Worm (Caenorhabditis elegans) whole organism, young adult: Measurements from ENCODE around the gene sri-54.
"Not testable (repeated sequence)": the region's sequence is repeated elsewhere in the genome, so short reads cannot be mapped to it uniquely, and the experiment has no call there.

Source experiments
- C06A6.2 ChIP-seq: fragments of 200-800 bp; sonication (Bioruptor generic); conservative IDR thresholded peaks from 2 replicates; pipeline ENCODE4 v1.3.6; 2022; ENCODE audit warnings: missing genetic modification characterization, missing compliant biosample characterization
- F37B4.10 ChIP-seq: fragments of 200-800 bp; sonication (Bioruptor generic); IDR thresholded peaks from 2 replicates; pipeline ENCODE4 v1.3.6; 2022; ENCODE audit warnings: missing genetic modification characterization, missing compliant biosample characterization
- F49E8.2 ChIP-seq: sonication (generic microtip); optimal IDR thresholded peaks from 3 replicates; lab custom pipeline; 2017; ENCODE audit warnings: missing genetic modification characterization, mild to moderate bottlenecking, missing compliant biosample characterization, antibody characterized with exemption, moderate library complexity; ENCODE audit not compliant: insufficient read depth
- K11D2.4 ChIP-seq: fragments of 200-800 bp; sonication (Bioruptor generic); IDR thresholded peaks from 2 replicates; pipeline ENCODE4 v1.3.6; 2022; ENCODE audit warnings: missing genetic modification reagents, missing genetic modification characterization, missing compliant biosample characterization
- Y56A3A.18 ChIP-seq: fragments of 200-800 bp; sonication (Bioruptor generic); IDR thresholded peaks from 2 replicates; pipeline ENCODE4 v1.3.6; 2022; ENCODE audit warnings: missing genetic modification reagents, missing genetic modification characterization, missing compliant biosample characterization
- Y67H2A.10 ChIP-seq: fragments of 200-800 bp; sonication (Bioruptor generic); conservative IDR thresholded peaks from 2 replicates; pipeline ENCODE4 v1.3.6; 2022; ENCODE audit warnings: missing genetic modification reagents, missing genetic modification characterization, missing compliant biosample characterization
- Y79H2A.3 ChIP-seq: fragments of 200-800 bp; sonication (Bioruptor generic); conservative IDR thresholded peaks from 2 replicates; pipeline ENCODE4 v1.3.6; 2022; ENCODE audit warnings: missing genetic modification reagents, missing genetic modification characterization, missing compliant biosample characterization
- aptf-2 ChIP-seq: fragments of 200-800 bp; sonication (Bioruptor generic); conservative IDR thresholded peaks from 2 replicates; pipeline ENCODE4 v1.3.6; 2022; ENCODE audit warnings: missing genetic modification reagents, missing genetic modification characterization, missing compliant biosample characterization
- athp-1 ChIP-seq: sonication (generic microtip); optimal IDR thresholded peaks from 2 replicates; lab custom pipeline; 2017; ENCODE audit warnings: mild to moderate bottlenecking, missing genetic modification characterization, missing compliant biosample characterization
- ccch-3 ChIP-seq: fragments of 200-800 bp; sonication (Bioruptor generic); optimal IDR thresholded peaks from 2 replicates; lab custom pipeline; 2018; ENCODE audit warnings: mild to moderate bottlenecking, missing genetic modification characterization, missing compliant biosample characterization
- ceh-100 ChIP-seq: fragments of 200-800 bp; sonication (Bioruptor generic); IDR thresholded peaks from 2 replicates; pipeline ENCODE4 v1.3.6; 2022; ENCODE audit warnings: missing genetic modification reagents, missing genetic modification characterization, missing compliant biosample characterization
- ceh-79 ChIP-seq: sonication (generic microtip); optimal IDR thresholded peaks from 2 replicates; lab custom pipeline; 2017; ENCODE audit warnings: mild to moderate bottlenecking, missing genetic modification characterization, missing compliant biosample characterization
- ceh-91 ChIP-seq: fragments of 200-800 bp; sonication (Bioruptor generic); IDR thresholded peaks from 2 replicates; pipeline ENCODE4 v1.3.6; 2022; ENCODE audit warnings: missing genetic modification reagents, missing genetic modification characterization, missing compliant biosample characterization
- egrh-3 ChIP-seq: fragments of 200-800 bp; sonication (Bioruptor generic); IDR thresholded peaks from 2 replicates; pipeline ENCODE4 v1.3.6; 2022; ENCODE audit warnings: missing genetic modification reagents, missing genetic modification characterization, missing compliant biosample characterization
- hsf-1 ChIP-seq: fragments of 200-800 bp; sonication (Bioruptor generic); IDR thresholded peaks from 2 replicates; pipeline ENCODE4 v1.3.6; 2022; ENCODE audit warnings: missing genetic modification reagents, missing genetic modification characterization, missing compliant biosample characterization
- lir-1 ChIP-seq: fragments of 200-800 bp; sonication (Bioruptor generic); conservative IDR thresholded peaks from 2 replicates; pipeline ENCODE4 v1.3.6; 2022; ENCODE audit warnings: missing genetic modification reagents, missing genetic modification characterization, missing compliant biosample characterization
- madf-10 ChIP-seq: sonication (generic microtip); optimal IDR thresholded peaks from 2 replicates; lab custom pipeline; 2016; ENCODE audit warnings: mild to moderate bottlenecking, missing genetic modification characterization, missing compliant biosample characterization
- madf-6 ChIP-seq: fragments of 200-800 bp; sonication (Bioruptor generic); IDR thresholded peaks from 2 replicates; pipeline ENCODE4 v1.3.6; 2022; ENCODE audit warnings: missing genetic modification reagents, missing genetic modification characterization, missing compliant biosample characterization
- nfyb-1 ChIP-seq: fragments of 200-800 bp; sonication (Bioruptor generic); IDR thresholded peaks from 2 replicates; pipeline ENCODE4 v1.3.6; 2022; ENCODE audit warnings: missing genetic modification reagents, missing genetic modification characterization, missing compliant biosample characterization
- nhr-80 ChIP-seq: sonication (generic microtip); optimal IDR thresholded peaks from 2 replicates; lab custom pipeline; 2016; ENCODE audit warnings: missing genetic modification characterization, missing compliant biosample characterization
- rec-8 ChIP-seq, 2 experiments: sonication (generic microtip); optimal IDR thresholded peaks; 2 replicates each; lab custom pipeline; 2016; ENCODE audit warnings: mild to moderate bottlenecking in 2 of 2, missing genetic modification characterization in 2 of 2, missing genetic modification reagents in 2 of 2, missing genotype in 2 of 2, missing biosample characterization in 1 of 2, missing compliant biosample characterization in 1 of 2, moderate library complexity in 1 of 2
- repo-1 ChIP-seq: sonication (generic microtip); optimal IDR thresholded peaks from 2 replicates; lab custom pipeline; 2017; ENCODE audit warnings: mild to moderate bottlenecking, missing genetic modification characterization, missing compliant biosample characterization
- rpc-1 ChIP-seq, 2 experiments: fragments of 150-350 bp in 1 of 2; sonication (generic microtip) in 1 of 2; optimal IDR thresholded peaks; 2 replicates each; lab custom pipeline; 2014 to 2018; ENCODE audit warnings: missing biosample characterization in 1 of 2, missing genetic modification characterization in 1 of 2, missing genetic modification reagents in 1 of 2, missing genotype in 1 of 2
- tlf-1 ChIP-seq: fragments of 200-800 bp; sonication (Bioruptor generic); optimal IDR thresholded peaks from 2 replicates; lab custom pipeline; 2018; ENCODE audit warnings: mild to moderate bottlenecking, missing genetic modification characterization, missing compliant biosample characterization
- unc-130 ChIP-seq: sonication (generic microtip); optimal IDR thresholded peaks from 2 replicates; lab custom pipeline; 2016; ENCODE audit warnings: missing genetic modification reagents, missing genetic modification characterization, missing compliant biosample characterization
- zfh-2 ChIP-seq: fragments of 200-800 bp; sonication (Bioruptor generic); conservative IDR thresholded peaks from 2 replicates; pipeline ENCODE4 v1.3.6; 2022; ENCODE audit warnings: missing genetic modification reagents, missing genetic modification characterization, missing compliant biosample characterization

The sri-54 gene

DNA sequence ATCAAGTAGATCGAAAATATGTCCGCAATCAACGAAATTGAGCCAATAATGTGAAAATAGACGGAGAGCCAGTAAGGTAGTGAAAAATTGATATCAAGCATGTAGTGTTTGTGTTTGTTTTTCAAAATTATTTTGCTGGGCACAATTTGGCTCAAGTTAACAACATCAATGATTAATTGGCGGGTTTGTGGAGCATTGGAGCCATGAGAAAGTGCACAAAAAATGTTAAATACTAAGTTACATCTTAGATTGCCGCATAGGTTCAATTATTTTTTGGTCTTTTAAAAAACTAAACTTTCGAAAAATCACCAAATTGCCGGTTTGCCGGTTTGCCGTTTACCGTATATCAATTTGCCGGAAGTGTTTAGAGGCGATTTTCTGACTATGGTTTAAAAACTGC lies at the start of gene sri-54:
sri-54 (minus strand) TSS at position 101 of the 400 bp plus-strand sequence.
- TF ChIP-seq egrh-3 (GFP tag; lab: Robert Waterston, UW) (no peak), ccch-3 (GFP tag; lab: Kevin White, UChicago) (no peak)

DNA sequence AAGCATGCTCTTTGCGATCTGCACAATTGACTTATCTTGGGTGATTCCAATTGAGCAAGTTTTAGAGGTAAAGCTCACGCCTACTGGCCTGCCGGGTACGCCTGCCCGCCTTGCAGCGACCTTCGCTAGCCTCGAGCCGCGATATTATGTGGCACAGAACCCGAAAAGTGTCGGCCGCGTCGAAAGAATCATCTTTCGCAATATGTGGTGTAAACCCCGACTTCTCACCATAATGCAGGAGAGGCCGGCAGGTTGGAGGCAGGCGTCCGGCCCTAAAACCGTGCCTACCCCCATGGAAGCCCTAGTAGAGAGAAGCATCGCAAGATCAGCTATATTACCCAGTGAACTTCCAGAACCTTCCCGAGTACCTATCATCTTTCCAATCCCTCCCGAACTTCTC lies 48.1 kb upstream of the sri-54 start:
- TF ChIP-seq zfh-2 (GFP tag; lab: Robert Waterston, UW) (peak; percentile 67), madf-10 (tag; lab: Kevin White, UChicago) (no peak)

DNA sequence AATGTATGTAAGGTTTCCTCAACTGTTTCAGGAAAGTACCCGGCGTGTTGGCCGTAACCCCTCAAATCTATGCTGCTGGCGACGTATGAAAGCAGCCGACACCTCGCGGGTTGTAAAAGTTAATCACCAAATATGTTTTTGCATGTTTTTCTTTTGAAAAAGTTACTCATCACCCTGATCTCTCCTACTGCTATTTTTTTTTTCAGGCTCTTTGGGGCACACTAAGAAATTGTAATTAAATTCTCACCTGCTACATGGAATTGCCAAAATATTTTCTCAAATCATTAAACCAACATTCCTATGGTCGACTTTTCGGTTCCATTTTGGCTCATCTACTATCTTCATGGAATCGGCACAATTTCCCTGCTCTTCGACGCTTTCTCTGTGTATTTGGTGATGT lies 47.2 kb upstream of the sri-54 start, which contains the start of gene sri-78:
sri-78 (plus strand) TSS at position 301 of the 400 bp plus-strand sequence.
- TF ChIP-seq aptf-2 (GFP tag; lab: Robert Waterston, UW); F37B4.10 (GFP tag; lab: Robert Waterston, UW); unc-130 (GFP tag; lab: Kevin White, UChicago): not testable (repeated sequence)

DNA sequence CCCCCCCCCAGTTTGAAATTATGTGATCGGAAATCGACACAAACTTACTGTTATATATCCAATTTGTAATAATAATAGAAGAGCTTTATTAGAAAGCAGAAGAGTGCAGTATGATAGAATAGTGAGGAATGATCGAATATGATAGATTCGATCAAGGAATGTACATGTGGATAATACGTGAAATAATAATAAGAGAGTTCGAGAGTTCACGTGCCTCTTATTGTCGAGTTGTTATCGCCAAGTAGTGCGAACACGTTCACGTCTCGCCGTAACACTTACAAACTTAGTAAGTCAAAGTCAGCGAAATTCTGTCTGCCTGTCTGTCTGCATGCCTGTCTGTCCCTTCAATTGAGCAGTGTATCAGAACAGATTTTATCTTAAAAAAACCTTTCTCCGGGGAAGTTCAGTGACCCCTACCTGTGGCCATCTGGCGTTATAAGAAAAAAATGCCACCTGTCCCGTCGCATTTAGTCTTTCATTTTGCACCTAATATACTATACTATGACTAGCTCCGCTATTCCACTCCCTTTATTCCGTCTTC lies 45.7 kb upstream of the sri-54 start, which contains the start of the genes Y27F2A.6 and Y27F2A.8:
Y27F2A.6 (minus strand) TSS at position 101 of the 541 bp plus-strand sequence.
Y27F2A.8 (plus strand) TSS at position 491 of the 541 bp plus-strand sequence.
- not testable (repeated sequence) for TF ChIP-seq rpc-1 (optimal IDR thresholded peaks at IDR 0.05; lab: Kevin White, UChicago); rpc-1 (tag; optimal IDR thresholded peaks at IDR 0.05; lab: Kevin White, UChicago); ceh-91 (GFP tag; lab: Robert Waterston, UW); hsf-1 (GFP tag; lab: Robert Waterston, UW)

DNA sequence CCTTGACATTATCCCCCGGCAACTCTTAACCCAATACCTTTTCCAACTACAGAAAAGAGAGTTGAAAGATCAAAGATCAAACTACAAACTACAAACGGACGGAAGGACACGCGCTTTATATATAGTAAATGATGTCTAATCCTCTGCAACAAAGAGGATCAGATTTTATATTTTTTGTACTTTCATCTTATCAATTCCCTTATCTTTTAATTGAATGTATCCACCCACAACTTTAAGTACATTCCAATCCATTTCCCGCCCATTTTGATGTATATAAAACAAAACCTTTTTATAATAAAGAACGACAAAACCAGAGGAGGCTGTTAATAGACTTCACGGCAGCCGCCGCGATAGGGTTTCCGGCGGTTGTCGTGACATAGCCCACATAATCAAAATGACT lies 40.0 kb upstream of the sri-54 start, which contains the start of gene sri-40:
sri-40 (plus strand) TSS at position 301 of the 400 bp plus-strand sequence.
- not testable (repeated sequence) for TF ChIP-seq nhr-80, F49E8.2, lir-1

DNA sequence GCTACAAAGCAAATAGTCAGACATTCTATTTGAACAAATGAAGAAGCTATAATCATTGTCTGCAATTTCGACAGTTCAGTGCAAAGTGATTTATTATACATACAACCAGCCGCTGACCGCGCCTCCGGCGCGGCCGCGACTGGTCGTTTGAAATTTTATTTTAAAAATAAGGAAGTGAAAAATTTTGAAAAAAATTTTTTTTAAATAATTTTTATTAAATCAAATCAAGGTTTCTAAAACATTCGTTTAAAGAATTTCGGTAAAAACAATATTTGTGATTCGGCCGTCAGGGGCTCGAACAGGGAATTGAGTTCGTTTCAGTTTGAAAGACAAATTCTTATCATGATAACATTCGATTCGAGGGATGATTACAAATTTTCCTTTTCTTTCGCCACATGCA lies 34.5 kb upstream of the sri-54 start, which contains the start of gene Y27F2A.10:
Y27F2A.10 (minus strand) TSS at position 101 of the 400 bp plus-strand sequence.
- TF ChIP-seq aptf-2 (GFP tag; lab: Robert Waterston, UW) (no peak), K11D2.4 (GFP tag; lab: Robert Waterston, UW) (no peak), lir-1 (no peak)
- TF ChIP-seq, all 124 proteins: peak for 0

DNA sequence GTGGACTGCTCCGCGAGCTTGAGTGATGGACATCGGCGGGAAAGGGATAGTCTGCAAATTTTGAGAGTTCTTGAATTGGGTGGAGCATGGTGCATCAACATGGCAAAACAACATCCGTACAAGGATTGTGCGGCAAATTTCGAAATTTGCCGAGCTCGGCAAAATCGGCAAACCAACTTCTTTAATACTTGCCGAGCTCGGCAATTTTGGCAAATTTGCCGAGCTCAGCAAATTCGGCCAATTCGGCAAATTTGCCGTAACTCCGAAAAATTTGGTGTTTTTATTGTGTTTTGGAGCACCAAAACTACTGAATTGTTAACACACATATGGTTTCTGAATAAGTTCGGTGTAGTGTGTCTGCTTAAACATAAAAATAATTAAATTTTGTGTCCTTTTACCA lies 32.4 kb upstream of the sri-54 start, which contains the start of gene fbxc-55:
fbxc-55 (minus strand) TSS at position 101 of the 400 bp plus-strand sequence.
- TF ChIP-seq Y67H2A.10 (GFP tag; lab: Robert Waterston, UW): no peak
- no peak for TF ChIP-seq Y56A3A.18 (GFP tag; lab: Robert Waterston, UW)
- no peak for TF ChIP-seq madf-6 (GFP tag; lab: Robert Waterston, UW)
- TF ChIP-seq nfyb-1 (GFP tag; lab: Robert Waterston, UW): no peak
- TF ChIP-seq ccch-3 (GFP tag; lab: Kevin White, UChicago): no peak
- TF ChIP-seq ceh-79 (tag; lab: Kevin White, UChicago): no peak
- TF ChIP-seq rec-8 (tag; optimal IDR thresholded peaks at IDR 0.05; lab: Kevin White, UChicago): no peak
- no peak for TF ChIP-seq tlf-1 (GFP tag; lab: Kevin White, UChicago)
- no peak for TF ChIP-seq athp-1 (tag; lab: Kevin White, UChicago)
- no peak for TF ChIP-seq C06A6.2 (GFP tag; lab: Robert Waterston, UW)
- TF ChIP-seq Y79H2A.3 (GFP tag; lab: Robert Waterston, UW): no peak
- TF ChIP-seq repo-1 (tag; lab: Kevin White, UChicago): no peak
- no peak for TF ChIP-seq rpc-1 (optimal IDR thresholded peaks at IDR 0.05; lab: Kevin White, UChicago)
- no peak for TF ChIP-seq rpc-1 (tag; optimal IDR thresholded peaks at IDR 0.05; lab: Kevin White, UChicago)
- TF ChIP-seq ceh-100 (GFP tag; lab: Robert Waterston, UW): no peak
